Fruit fly (Drosophila melanogaster): ENCODE results near the gene Elp1.

Elp1 gene

DNA sequence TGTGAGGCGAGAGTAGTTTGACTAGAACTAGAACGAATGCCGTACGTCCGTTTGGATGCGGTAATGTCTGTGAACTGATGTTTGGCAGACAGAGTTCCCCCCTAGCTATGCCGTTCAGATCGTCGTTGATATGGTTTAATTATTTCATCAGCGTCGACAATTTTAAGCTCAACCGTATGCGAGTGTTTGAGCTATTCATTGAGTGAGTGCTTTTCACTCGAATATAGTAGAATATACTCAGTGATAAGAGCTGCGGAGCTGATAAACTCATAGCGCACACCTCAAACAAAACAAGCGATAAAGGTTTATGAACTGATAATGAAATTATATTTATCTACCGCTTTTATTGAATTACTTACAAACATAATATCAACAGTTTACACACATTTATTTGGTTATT is 37.3 kb downstream of the Elp1 start, which contains the start of gene CG6834 (continued):
- TF ChIP-seq MTF-1 (GFP tag; optimal IDR thresholded peaks at IDR 0.05; ENCODE audit: borderline replicate concordance) (no peak), CG17361 (GFP tag; IDR thresholded peaks at IDR 0.05) (no peak), dpn (GFP tag; optimal IDR thresholded peaks at IDR 0.05) (no peak), sqz (GFP tag; optimal IDR thresholded peaks at IDR 0.05) (no peak), CG9609 (GFP tag; optimal IDR thresholded peaks at IDR 0.05) (no peak), CG15073 (GFP tag; optimal IDR thresholded peaks at IDR 0.05) (no peak), CG12299 (tag; optimal IDR thresholded peaks at IDR 0.05) (peak; percentile 16), CG14710 (tag; optimal IDR thresholded peaks at IDR 0.05) (no peak), CG33557 (GFP tag; optimal IDR thresholded peaks at IDR 0.05) (peak; percentile 53), sima (GFP tag; optimal IDR thresholded peaks at IDR 0.05) (no peak), sisA (GFP tag; IDR thresholded peaks at IDR 0.05) (no peak), dan (GFP tag; IDR thresholded peaks at IDR 0.05) (no peak), ind (GFP tag; optimal IDR thresholded peaks at IDR 0.05) (no peak), jigr1 (GFP tag; IDR thresholded peaks at IDR 0.05) (no peak), lab (GFP tag; optimal IDR thresholded peaks at IDR 0.05) (peak; percentile 23), phol (tag; optimal IDR thresholded peaks at IDR 0.05) (no peak), CoRest (tag; optimal IDR thresholded peaks at IDR 0.05) (no peak), dimm (GFP tag; IDR thresholded peaks at IDR 0.05) (no peak), CG8765 (GFP tag; IDR thresholded peaks at IDR 0.05) (no peak), al (GFP tag; IDR thresholded peaks at IDR 0.05) (no peak), CG3995 (GFP tag; optimal IDR thresholded peaks at IDR 0.05) (no peak), nmo (GFP tag; optimal IDR thresholded peaks at IDR 0.05) (no peak), CG8478 (optimal IDR thresholded peaks at IDR 0.05) (no peak), CG13287 (GFP tag; IDR thresholded peaks at IDR 0.05; ENCODE audit: partially characterized antibody) (no peak), CG7987 (GFP tag; optimal IDR thresholded peaks at IDR 0.05) (no peak), CG10209 (GFP tag; optimal IDR thresholded peaks at IDR 0.05) (no peak), Rx (GFP tag; IDR thresholded peaks at IDR 0.05) (no peak), Atf-2 (GFP tag; optimal IDR thresholded peaks at IDR 0.05) (no peak), ara (GFP tag; IDR thresholded peaks at IDR 0.05) (no peak), mam (GFP tag; optimal IDR thresholded peaks at IDR 0.05) (no peak), CG6683 (GFP tag; optimal IDR thresholded peaks at IDR 0.05) (no peak), Ptx1 (GFP tag; IDR thresholded peaks at IDR 0.05) (no peak), CG12391 (tag; optimal IDR thresholded peaks at IDR 0.05) (no peak), gce (GFP tag; IDR thresholded peaks at IDR 0.05) (no peak), Ssrp (tag; optimal IDR thresholded peaks at IDR 0.05) (no peak), ewg (GFP tag; optimal IDR thresholded peaks at IDR 0.05) (no peak), ash1 (GFP tag; optimal IDR thresholded peaks at IDR 0.05) (no peak), nerfin-1 (tag; optimal IDR thresholded peaks at IDR 0.05) (peak; percentile 40), Dref (GFP tag; IDR thresholded peaks at IDR 0.05) (no peak), mld (GFP tag; IDR thresholded peaks at IDR 0.05; ENCODE audit: partially characterized antibody) (no peak), chm (GFP tag; IDR thresholded peaks at IDR 0.05) (no peak), Nf-YA (GFP tag; IDR thresholded peaks at IDR 0.05) (no peak), kah (GFP tag; optimal IDR thresholded peaks at IDR 0.05) (no peak), Aef1 (GFP tag; IDR thresholded peaks at IDR 0.05) (no peak), Med (GFP tag) (peak; percentile 73), org-1 (GFP tag; optimal IDR thresholded peaks at IDR 0.05) (no peak), disco-r (GFP tag; optimal IDR thresholded peaks at IDR 0.05) (no peak), z (GFP tag; IDR thresholded peaks at IDR 0.05) (peak; percentile 94), CG18599 (GFP tag; optimal IDR thresholded peaks at IDR 0.05) (no peak), CG16815 (GFP tag; optimal IDR thresholded peaks at IDR 0.05) (no peak), luna (GFP tag; optimal IDR thresholded peaks at IDR 0.05) (no peak), bcd (GFP tag; optimal IDR thresholded peaks at IDR 0.05) (no peak), tio (GFP tag; optimal IDR thresholded peaks at IDR 0.05) (no peak)
